Fruit fly (Drosophila melanogaster) whole organism, prepupa: ENCODE data around the gene Mul1.

Experiments used
- Blimp-1 ChIP-seq: fragments of 200-800 bp; sonication (Bioruptor generic); optimal IDR thresholded peaks from 3 replicates; lab custom pipeline; 2017; ENCODE audit warnings: missing biosample characterization, missing genetic modification characterization, mild to moderate bottlenecking, moderate library complexity, missing genetic modification reagents
- CG10631 ChIP-seq: fragments of 200-800 bp; sonication (Bioruptor generic); optimal IDR thresholded peaks from 2 replicates; lab custom pipeline; 2016; ENCODE audit warnings: missing biosample characterization, missing genetic modification characterization
- CG10669 ChIP-seq: fragments of 200-800 bp; sonication (Bioruptor generic); optimal IDR thresholded peaks from 3 replicates; lab custom pipeline; 2018; ENCODE audit warnings: missing biosample characterization, mild to moderate bottlenecking, missing genetic modification characterization, moderate library complexity
- CG15336 ChIP-seq: fragments of 200-800 bp; sonication (Bioruptor generic); IDR thresholded peaks from 2 replicates; pipeline ENCODE4 v1.3.6; 2022; ENCODE audit warnings: missing biosample characterization, missing genetic modification characterization
- CG1621 ChIP-seq: fragments of 200-800 bp; sonication (Bioruptor generic); optimal IDR thresholded peaks from 3 replicates; lab custom pipeline; 2018; ENCODE audit warnings: missing biosample characterization, mild to moderate bottlenecking, missing genetic modification characterization
- CG3032 ChIP-seq: fragments of 200-800 bp; optimal IDR thresholded peaks from 2 replicates; lab custom pipeline; 2019; ENCODE audit warnings: missing biosample characterization, mild to moderate bottlenecking, missing genetic modification characterization, moderate library complexity
- CG31627 ChIP-seq: fragments of 200-800 bp; sonication (Bioruptor generic); optimal IDR thresholded peaks from 3 replicates; lab custom pipeline; 2016; ENCODE audit warnings: missing biosample characterization, missing genetic modification characterization
- CG32006 ChIP-seq: fragments of 200-800 bp; sonication (Bioruptor generic); optimal IDR thresholded peaks from 3 replicates; lab custom pipeline; 2017; ENCODE audit warnings: missing biosample characterization, mild to moderate bottlenecking, missing genetic modification characterization
- CG34406 ChIP-seq: fragments of 200-800 bp; sonication (Bioruptor generic); optimal IDR thresholded peaks from 3 replicates; lab custom pipeline; 2016; ENCODE audit warnings: missing biosample characterization, missing genetic modification characterization
- CG6163 ChIP-seq: fragments of 200-800 bp; sonication (Bioruptor generic); IDR thresholded peaks from 3 replicates; pipeline ENCODE4 v1.3.6; 2022; ENCODE audit warnings: missing biosample characterization, missing genetic modification characterization
- CG6276 ChIP-seq: fragments of 200-800 bp; sonication (Bioruptor generic); optimal IDR thresholded peaks from 2 replicates; lab custom pipeline; 2017; ENCODE audit warnings: missing biosample characterization, mild to moderate bottlenecking, missing genetic modification characterization
- CG6792 ChIP-seq: fragments of 200-800 bp; sonication (Bioruptor generic); optimal IDR thresholded peaks from 3 replicates; lab custom pipeline; 2016; ENCODE audit warnings: missing biosample characterization, missing genetic modification characterization
- CG6808 ChIP-seq: fragments of 200-800 bp; sonication (Bioruptor generic); optimal IDR thresholded peaks from 3 replicates; lab custom pipeline; 2017; ENCODE audit warnings: missing biosample characterization, missing genetic modification characterization, mild to moderate bottlenecking, moderate library complexity, missing genetic modification reagents
- CG7368 ChIP-seq: fragments of 200-800 bp; sonication (Bioruptor generic); optimal IDR thresholded peaks from 3 replicates; lab custom pipeline; 2016; ENCODE audit warnings: missing biosample characterization, missing genetic modification characterization
- CG8119 ChIP-seq: fragments of 200-800 bp; sonication (Bioruptor generic); IDR thresholded peaks from 3 replicates; pipeline ENCODE4 v1.3.6; 2022; ENCODE audit warnings: missing biosample characterization, missing genetic modification characterization
- CG8632 ChIP-seq: fragments of 200-800 bp; sonication (Bioruptor generic); optimal IDR thresholded peaks from 3 replicates; lab custom pipeline; 2016; ENCODE audit warnings: missing biosample characterization, missing genetic modification characterization
- CG9139 ChIP-seq: fragments of 200-800 bp; sonication (Bioruptor generic); optimal IDR thresholded peaks from 3 replicates; lab custom pipeline; 2017; ENCODE audit warnings: missing biosample characterization, mild to moderate bottlenecking, missing genetic modification characterization
- Eip78C ChIP-seq: fragments of 200-800 bp; sonication (Bioruptor generic); peaks from one replicate; lab custom pipeline; 2016; ENCODE audit warnings: missing biosample characterization, missing genetic modification characterization
- Eip93F ChIP-seq: fragments of 200-800 bp; sonication (Bioruptor generic); optimal IDR thresholded peaks from 2 replicates; lab custom pipeline; 2016; ENCODE audit warnings: missing biosample characterization, mild to moderate bottlenecking, missing genetic modification characterization
- Ets21C ChIP-seq: fragments of 200-800 bp; sonication (Bioruptor generic); optimal IDR thresholded peaks from 3 replicates; lab custom pipeline; 2016; ENCODE audit warnings: missing biosample characterization, missing genetic modification characterization
- Ets96B ChIP-seq: fragments of 200-800 bp; optimal IDR thresholded peaks from 2 replicates; lab custom pipeline; 2019; ENCODE audit warnings: missing biosample characterization, mild to moderate bottlenecking, missing genetic modification characterization, moderate library complexity
- Gug ChIP-seq: fragments of 200-800 bp; sonication (Bioruptor generic); IDR thresholded peaks from 2 replicates; pipeline ENCODE4 v1.3.6; 2022; ENCODE audit warnings: missing biosample characterization, missing genetic modification characterization
- Hr38 ChIP-seq: sonication (Bioruptor generic); optimal IDR thresholded peaks from 2 replicates; lab custom pipeline; 2016; ENCODE audit warnings: missing biosample characterization, missing genetic modification characterization
- Hr39 ChIP-seq: fragments of 200-800 bp; sonication (Bioruptor generic); optimal IDR thresholded peaks from 2 replicates; lab custom pipeline; 2016; ENCODE audit warnings: missing biosample characterization, missing genetic modification characterization
- Lpt ChIP-seq: fragments of 200-800 bp; sonication (Bioruptor generic); optimal IDR thresholded peaks from 3 replicates; lab custom pipeline; 2016; ENCODE audit warnings: missing biosample characterization, missing genetic modification characterization
- OdsH ChIP-seq: fragments of 200-800 bp; sonication (Bioruptor generic); optimal IDR thresholded peaks from 3 replicates; lab custom pipeline; 2016; ENCODE audit warnings: missing biosample characterization, missing genetic modification characterization
- Sox102F ChIP-seq: fragments of 200-800 bp; sonication (Bioruptor generic); optimal IDR thresholded peaks from 2 replicates; lab custom pipeline; 2016; ENCODE audit warnings: missing biosample characterization, mild to moderate bottlenecking, missing genetic modification characterization
- Sox14 ChIP-seq: fragments of 200-800 bp; sonication (Bioruptor generic); optimal IDR thresholded peaks from 3 replicates; lab custom pipeline; 2016; ENCODE audit warnings: missing biosample characterization, missing genetic modification characterization
- achi ChIP-seq: fragments of 200-800 bp; sonication (Bioruptor generic); optimal IDR thresholded peaks from 3 replicates; lab custom pipeline; 2016; ENCODE audit warnings: missing biosample characterization, missing genetic modification characterization
- dac ChIP-seq: fragments of 200-800 bp; sonication (Bioruptor generic); optimal IDR thresholded peaks from 2 replicates; lab custom pipeline; 2017; ENCODE audit warnings: missing biosample characterization, mild to moderate bottlenecking, missing genetic modification characterization
- dsx ChIP-seq: fragments of 200-800 bp; optimal IDR thresholded peaks from 3 replicates; lab custom pipeline; 2019; ENCODE audit warnings: missing biosample characterization, mild to moderate bottlenecking, missing genetic modification characterization, moderate library complexity; ENCODE audit not compliant: poor library complexity, severe bottlenecking
- eg ChIP-seq: fragments of 200-800 bp; sonication (Bioruptor generic); IDR thresholded peaks from 3 replicates; pipeline ENCODE4 v1.3.6; 2022; ENCODE audit warnings: missing biosample characterization, missing genetic modification characterization
- esn ChIP-seq: fragments of 200-800 bp; sonication (Bioruptor generic); optimal IDR thresholded peaks from 2 replicates; lab custom pipeline; 2016; ENCODE audit warnings: missing biosample characterization, mild to moderate bottlenecking, missing genetic modification characterization, moderate library complexity
- fd59A ChIP-seq: fragments of 200-800 bp; sonication (Bioruptor generic); optimal IDR thresholded peaks from 2 replicates; lab custom pipeline; 2017; ENCODE audit warnings: missing biosample characterization, mild to moderate bottlenecking, missing genetic modification characterization, missing genetic modification reagents
- fd85E ChIP-seq: fragments of 200-800 bp; sonication (Bioruptor generic); optimal IDR thresholded peaks from 3 replicates; lab custom pipeline; 2016; ENCODE audit warnings: missing biosample characterization, missing genetic modification characterization
- fkh ChIP-seq: fragments of 200-800 bp; sonication (Bioruptor generic); optimal IDR thresholded peaks from 3 replicates; lab custom pipeline; 2017; ENCODE audit warnings: missing biosample characterization, mild to moderate bottlenecking, missing genetic modification characterization, moderate library complexity
- net ChIP-seq: fragments of 200-800 bp; sonication (Bioruptor generic); optimal IDR thresholded peaks from 3 replicates; lab custom pipeline; 2016; ENCODE audit warnings: missing biosample characterization, missing genetic modification characterization
- pdm3 ChIP-seq: fragments of 200-800 bp; sonication (Bioruptor generic); optimal IDR thresholded peaks from 3 replicates; lab custom pipeline; 2016; ENCODE audit warnings: missing biosample characterization, missing genetic modification characterization
- salr ChIP-seq, 2 experiments: fragments of 200-800 bp; sonication (Bioruptor generic); optimal IDR thresholded peaks; 3 replicates each; lab custom pipeline; 2016 to 2018; ENCODE audit warnings: missing biosample characterization in 2 of 2, missing genetic modification characterization in 2 of 2, mild to moderate bottlenecking in 1 of 2
- svp ChIP-seq: fragments of 200-800 bp; sonication (Bioruptor generic); peaks from one replicate; lab custom pipeline; 2016; ENCODE audit warnings: missing biosample characterization, missing genetic modification characterization
- topi ChIP-seq: fragments of 200-800 bp; sonication (Bioruptor generic); optimal IDR thresholded peaks from 3 replicates; lab custom pipeline; 2016; ENCODE audit warnings: missing biosample characterization, missing genetic modification characterization
- vri ChIP-seq: fragments of 200-800 bp; sonication (Bioruptor generic); optimal IDR thresholded peaks from 3 replicates; lab custom pipeline; 2016; ENCODE audit warnings: missing biosample characterization, mild to moderate bottlenecking, missing genetic modification characterization

Gene Mul1

dm6 chr3L:3978762-3979516, 42.3 kb upstream of the Mul1 start:
- no peak for TF ChIP-seq Hr38
- no peak for TF ChIP-seq fd59A (GFP tag; lab: Kevin White, UChicago)
- TF ChIP-seq Sox14 (GFP tag; lab: Kevin White, UChicago) = no peak
- no peak for TF ChIP-seq CG6808
- TF ChIP-seq vri (GFP tag; lab: Kevin White, UChicago) = no peak
- no peak for TF ChIP-seq Ets96B (tag; lab: Kevin White, UChicago)
- no peak for TF ChIP-seq CG8632 (GFP tag; lab: Kevin White, UChicago)
- no peak for TF ChIP-seq CG10631 (GFP tag; lab: Kevin White, UChicago)
- TF ChIP-seq Hr39 (GFP tag; lab: Kevin White, UChicago) = no peak
- TF ChIP-seq CG7368 = no peak

dm6 chr3L:3980027-3980426, 41.2 kb upstream of the Mul1 start:
- TF ChIP-seq achi (GFP tag; lab: Kevin White, UChicago) (no peak), Lpt (GFP tag; lab: Kevin White, UChicago) (no peak), CG6792 (GFP tag; lab: Kevin White, UChicago) (no peak), svp (GFP tag; lab: Kevin White, UChicago) (no peak), Sox102F (no peak), CG15336 (no peak), CG6163 (GFP tag; lab: Robert Waterston, UW) (no peak), CG31627 (no peak), pdm3 (no peak), Eip93F (GFP tag; lab: Kevin White, UChicago) (no peak), CG32006 (no peak), OdsH (GFP tag; lab: Kevin White, UChicago) (no peak), CG10631 (GFP tag; lab: Kevin White, UChicago) (no peak), dac (GFP tag; lab: Kevin White, UChicago) (no peak)

dm6 chr3L:3983466-3983946, 37.8 kb upstream of the Mul1 start, which contains the start of gene scrt:
Gene scrt (plus strand): TSS chr3L:3983896.
- TF ChIP-seq CG1621 (tag; lab: Kevin White, UChicago) (no peak), svp (GFP tag; lab: Kevin White, UChicago) (peak; percentile 57), CG6163 (GFP tag; lab: Robert Waterston, UW) (0 out of 3 replicates have a peak, but pooled peaks have one; percentile 15)

dm6 chr3L:3995554-3995953, 25.7 kb upstream of the Mul1 start:
- TF ChIP-seq Eip78C (GFP tag; lab: Kevin White, UChicago) (no peak), Hr38 (no peak)

dm6 chr3L:4000711-4001110, 20.5 kb upstream of the Mul1 start:
- no peak for TF ChIP-seq Gug (GFP tag; lab: Robert Waterston, UW)
- no peak for TF ChIP-seq net (GFP tag; lab: Kevin White, UChicago)
- TF ChIP-seq esn (GFP tag; lab: Kevin White, UChicago) = no peak
- TF ChIP-seq fkh = no peak
- no peak for TF ChIP-seq CG3032
- TF ChIP-seq Hr39 (GFP tag; lab: Kevin White, UChicago) = no peak
- TF ChIP-seq salr (GFP tag; optimal IDR thresholded peaks at IDR 0.05; lab: Kevin White, UChicago) = no peak
- peak; percentile 9 for TF ChIP-seq CG8632 (GFP tag; lab: Kevin White, UChicago)
- TF ChIP-seq CG6163 (GFP tag; lab: Robert Waterston, UW) = no peak
- TF ChIP-seq CG32006 = peak; percentile 56
- no peak for TF ChIP-seq CG9139 (GFP tag; lab: Kevin White, UChicago)
- no peak for TF ChIP-seq CG31627
- no peak for TF ChIP-seq fd85E (GFP tag; lab: Kevin White, UChicago)
- TF ChIP-seq CG10631 (GFP tag; lab: Kevin White, UChicago) = peak; percentile 16
- TF ChIP-seq Ets21C (GFP tag; lab: Kevin White, UChicago) = no peak
- peak; percentile 22 for TF ChIP-seq pdm3
- no peak for TF ChIP-seq Lpt (GFP tag; lab: Kevin White, UChicago)
- no peak for TF ChIP-seq CG8119 (GFP tag; lab: Robert Waterston, UW)
- TF ChIP-seq dsx (GFP tag; lab: Kevin White, UChicago) = no peak
- no peak for TF ChIP-seq eg (GFP tag; lab: Robert Waterston, UW)
- no peak for TF ChIP-seq Blimp-1 (GFP tag; lab: Kevin White, UChicago)
- no peak for TF ChIP-seq topi (GFP tag; lab: Kevin White, UChicago)
- TF ChIP-seq Sox102F = no peak
- no peak for TF ChIP-seq CG7368
- TF ChIP-seq CG34406 = peak; percentile 21
- TF ChIP-seq OdsH (GFP tag; lab: Kevin White, UChicago) = peak; percentile 27
- TF ChIP-seq CG10669 = no peak
- TF ChIP-seq CG6276 (GFP tag; lab: Kevin White, UChicago) = no peak
